Fruit fly (Drosophila melanogaster): ENCODE measurements around the gene CG12320.

dm6 chr3R:18294488-18294887, 42.0 kb upstream of the CG12320 start:
- no peak for TF ChIP-seq CG10348 (GFP tag; IDR thresholded peaks at IDR 0.05)
- no peak for TF ChIP-seq CG32121 (GFP tag; IDR thresholded peaks at IDR 0.05)
- no peak for TF ChIP-seq CG9948 (tag; optimal IDR thresholded peaks at IDR 0.05)
- TF ChIP-seq EcR (GFP tag; optimal IDR thresholded peaks at IDR 0.05) = peak; percentile 9
- no peak for TF ChIP-seq CG8159 (tag; optimal IDR thresholded peaks at IDR 0.05)
- TF ChIP-seq fd96Ca (GFP tag; IDR thresholded peaks at IDR 0.05) = no peak
- no peak for TF ChIP-seq CG13204 (GFP tag; optimal IDR thresholded peaks at IDR 0.05)
- no peak for TF ChIP-seq CG8301 (tag; optimal IDR thresholded peaks at IDR 0.05)
- TF ChIP-seq CG12605 (GFP tag; IDR thresholded peaks at IDR 0.05) = no peak
- TF ChIP-seq Pif1B (GFP tag; optimal IDR thresholded peaks at IDR 0.05) = no peak

Data from whole organism, pupa.